Worm (Caenorhabditis elegans) whole organism, L4 larva: ENCODE measurements around the gene nhr-182.

ENCODE experiments used
- aly-2 ChIP-seq: sonication (generic microtip); optimal IDR thresholded peaks from 2 replicates; lab custom pipeline; 2018; ENCODE audit warnings: missing biosample characterization, missing genetic modification characterization
- lin-39 ChIP-seq: fragments of 150-350 bp; optimal IDR thresholded peaks from 2 replicates; lab custom pipeline; 2014; ENCODE audit warnings: missing biosample characterization, missing genetic modification reagents, missing genetic modification characterization
- nhr-76 ChIP-seq: fragments of 150-350 bp; optimal IDR thresholded peaks from 2 replicates; lab custom pipeline; 2014; ENCODE audit warnings: missing biosample characterization, missing genetic modification characterization
- snpc-4 ChIP-seq: fragments of 150-350 bp; optimal IDR thresholded peaks from 2 replicates; lab custom pipeline; 2014; ENCODE audit warnings: missing biosample characterization, missing genetic modification characterization
- ztf-11 ChIP-seq: fragments of 150-350 bp; optimal IDR thresholded peaks from 2 replicates; lab custom pipeline; 2014; ENCODE audit warnings: missing biosample characterization, missing genetic modification characterization

DNA sequence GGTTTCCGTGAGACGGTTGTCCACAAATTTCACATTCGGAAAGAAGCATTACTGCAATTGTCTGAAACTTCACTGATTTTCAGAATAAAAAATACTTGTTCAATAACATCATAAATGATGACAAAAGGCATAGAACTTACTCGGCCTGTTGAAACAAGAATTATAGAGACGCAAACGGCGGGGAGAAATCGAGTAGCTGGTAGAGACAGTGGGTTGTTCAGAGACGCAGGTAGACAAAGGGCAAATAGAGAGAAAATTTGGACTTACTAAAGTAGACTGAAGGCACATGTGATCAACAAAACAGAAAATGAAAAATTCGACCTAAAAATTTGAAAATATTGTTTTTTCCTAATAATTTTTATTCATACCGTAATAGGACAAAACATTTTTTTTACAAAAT is at the start of gene nhr-182:
- TF ChIP-seq snpc-4 (tag; lab: Kevin White, UChicago) = no peak
- TF ChIP-seq nhr-76 (tag; lab: Kevin White, UChicago) = no peak
- TF ChIP-seq lin-39 (tag; lab: Kevin White, UChicago) = no peak
- TF ChIP-seq aly-2 (tag; lab: Kevin White, UChicago) = no peak
- TF ChIP-seq ztf-11 = no peak
